Worm (Caenorhabditis elegans) whole organism, L2 larva: ENCODE measurements around the gene unc-84.
A peak's percentile ranks its signal among the peaks of the same experiment; 100 is the strongest.

ENCODE experiments used
- C34F6.9 ChIP-seq: fragments of 150-350 bp; optimal IDR thresholded peaks from 2 replicates; lab custom pipeline; 2014; ENCODE audit warnings: missing biosample characterization, missing genetic modification characterization
- F13H6.1 ChIP-seq: sonication (generic microtip); optimal IDR thresholded peaks from 2 replicates; lab custom pipeline; 2016; ENCODE audit warnings: missing genetic modification characterization, missing compliant biosample characterization
- R02D3.7 ChIP-seq: fragments of 150-350 bp; optimal IDR thresholded peaks from 2 replicates; lab custom pipeline; 2014; ENCODE audit warnings: missing biosample characterization, missing genetic modification characterization
- Y55F3AM.14 ChIP-seq: fragments of 200-800 bp; sonication (Bioruptor generic); optimal IDR thresholded peaks from 2 replicates; lab custom pipeline; 2018; ENCODE audit warnings: mild to moderate bottlenecking, missing genetic modification characterization, missing compliant biosample characterization
- ZK546.5 ChIP-seq: sonication (generic microtip); optimal IDR thresholded peaks from 2 replicates; lab custom pipeline; 2017; ENCODE audit warnings: missing biosample characterization, missing genetic modification characterization
- alr-1 ChIP-seq: fragments of 150-350 bp; optimal IDR thresholded peaks from 2 replicates; lab custom pipeline; 2014; ENCODE audit warnings: missing biosample characterization, missing genetic modification characterization
- aly-2 ChIP-seq: fragments of 150-350 bp; optimal IDR thresholded peaks from 2 replicates; lab custom pipeline; 2014; ENCODE audit warnings: missing biosample characterization, missing genetic modification characterization
- ama-1 ChIP-seq: fragments of 150-350 bp; optimal IDR thresholded peaks from 2 replicates; lab custom pipeline; 2018; ENCODE audit warnings: inconsistent platforms
- ceh-82 ChIP-seq: fragments of 150-350 bp; optimal IDR thresholded peaks from 2 replicates; lab custom pipeline; 2014; ENCODE audit warnings: missing biosample characterization, missing genetic modification characterization
- crh-2 ChIP-seq: sonication (generic microtip); optimal IDR thresholded peaks from 2 replicates; lab custom pipeline; 2017; ENCODE audit warnings: missing biosample characterization, missing genetic modification characterization
- egl-27 ChIP-seq: sonication (generic microtip); optimal IDR thresholded peaks from 3 replicates; lab custom pipeline; 2017; ENCODE audit warnings: missing biosample characterization, missing genetic modification reagents, missing genetic modification characterization
- elt-1 ChIP-seq: fragments of 150-350 bp; optimal IDR thresholded peaks from 2 replicates; lab custom pipeline; 2014; ENCODE audit warnings: missing biosample characterization, missing genetic modification characterization
- elt-3 ChIP-seq: sonication (generic microtip); optimal IDR thresholded peaks from 2 replicates; lab custom pipeline; 2017; ENCODE audit warnings: missing biosample characterization, missing genetic modification characterization
- fos-1 ChIP-seq: fragments of 150-350 bp; optimal IDR thresholded peaks from 2 replicates; lab custom pipeline; 2014; ENCODE audit warnings: missing biosample characterization, missing genetic modification characterization
- gmeb-1 ChIP-seq: fragments of 150-350 bp; optimal IDR thresholded peaks from 2 replicates; lab custom pipeline; 2014; ENCODE audit warnings: missing biosample characterization, missing genetic modification characterization
- lin-11 ChIP-seq: fragments of 150-350 bp; sonication (generic microtip); optimal IDR thresholded peaks from 2 replicates; lab custom pipeline; 2014; ENCODE audit warnings: missing biosample characterization, missing genetic modification characterization, inconsistent platforms, mixed read lengths
- lin-13 ChIP-seq: fragments of 150-350 bp; optimal IDR thresholded peaks from 2 replicates; lab custom pipeline; 2014; ENCODE audit warnings: missing biosample characterization, missing genetic modification reagents, missing genetic modification characterization
- lin-39 ChIP-seq: fragments of 150-350 bp; optimal IDR thresholded peaks from 2 replicates; lab custom pipeline; 2014; ENCODE audit warnings: missing biosample characterization, missing genetic modification reagents, missing genetic modification characterization
- lsy-2 ChIP-seq, 2 experiments: fragments of 150-350 bp in 1 of 2; sonication (generic microtip) in 1 of 2; optimal IDR thresholded peaks; 2 replicates each; lab custom pipeline; 2014 to 2017; ENCODE audit warnings: missing biosample characterization in 2 of 2, missing genetic modification characterization in 2 of 2
- mab-5 ChIP-seq: fragments of 150-350 bp; optimal IDR thresholded peaks from 2 replicates; lab custom pipeline; 2014; ENCODE audit warnings: missing biosample characterization, missing genetic modification characterization
- mbf-1 ChIP-seq: sonication (generic microtip); optimal IDR thresholded peaks from 2 replicates; lab custom pipeline; 2017; ENCODE audit warnings: missing biosample characterization, missing genetic modification characterization
- mdl-1 ChIP-seq, 2 experiments: fragments of 150-350 bp in 1 of 2; sonication (generic microtip) in 1 of 2; optimal IDR thresholded peaks; 2 replicates each; lab custom pipeline; 2017; ENCODE audit warnings: missing biosample characterization in 2 of 2, missing genetic modification characterization in 2 of 2
- nhr-10 ChIP-seq: sonication (generic microtip); optimal IDR thresholded peaks from 2 replicates; lab custom pipeline; 2017; ENCODE audit warnings: missing biosample characterization, missing genetic modification characterization
- nhr-11 ChIP-seq: fragments of 150-350 bp; optimal IDR thresholded peaks from 2 replicates; lab custom pipeline; 2014; ENCODE audit warnings: missing biosample characterization, missing genetic modification characterization
- nhr-12 ChIP-seq: fragments of 150-350 bp; optimal IDR thresholded peaks from 2 replicates; lab custom pipeline; 2014; ENCODE audit warnings: missing biosample characterization, missing genetic modification characterization
- nhr-129 ChIP-seq: fragments of 150-350 bp; optimal IDR thresholded peaks from 2 replicates; lab custom pipeline; 2014; ENCODE audit warnings: missing biosample characterization, missing genetic modification characterization
- nhr-21 ChIP-seq: fragments of 150-350 bp; optimal IDR thresholded peaks from 2 replicates; lab custom pipeline; 2014; ENCODE audit warnings: missing biosample characterization, missing genetic modification characterization
- nhr-23 ChIP-seq: fragments of 150-350 bp; optimal IDR thresholded peaks from 2 replicates; lab custom pipeline; 2014; ENCODE audit warnings: missing biosample characterization, missing genetic modification reagents, missing genetic modification characterization
- nhr-237 ChIP-seq: fragments of 150-350 bp; optimal IDR thresholded peaks from 2 replicates; lab custom pipeline; 2014; ENCODE audit warnings: missing biosample characterization, missing genetic modification characterization
- nhr-25 ChIP-seq: fragments of 150-350 bp; sonication (generic microtip); optimal IDR thresholded peaks from 3 replicates; lab custom pipeline; 2014; ENCODE audit warnings: missing biosample characterization, missing genetic modification characterization
- nhr-6 ChIP-seq: fragments of 150-350 bp; optimal IDR thresholded peaks from 2 replicates; lab custom pipeline; 2014; ENCODE audit warnings: missing biosample characterization, missing genetic modification characterization
- nhr-77 ChIP-seq: fragments of 150-350 bp; optimal IDR thresholded peaks from 2 replicates; lab custom pipeline; 2014; ENCODE audit warnings: missing biosample characterization, missing genetic modification characterization
- peb-1 ChIP-seq: fragments of 150-350 bp; optimal IDR thresholded peaks from 2 replicates; lab custom pipeline; 2014; ENCODE audit warnings: missing biosample characterization, missing genetic modification characterization
- sem-4 ChIP-seq: fragments of 150-350 bp; optimal IDR thresholded peaks from 2 replicates; lab custom pipeline; 2014; ENCODE audit warnings: missing biosample characterization, missing genetic modification reagents, missing genetic modification characterization
- skn-1 ChIP-seq: sonication (generic microtip); optimal IDR thresholded peaks from 2 replicates; lab custom pipeline; 2017; ENCODE audit warnings: missing biosample characterization, missing genetic modification characterization
- sma-3 ChIP-seq: sonication (generic microtip); optimal IDR thresholded peaks from 2 replicates; lab custom pipeline; 2016; ENCODE audit warnings: missing genetic modification reagents, missing genetic modification characterization, missing compliant biosample characterization
- sma-9 ChIP-seq, 2 experiments: fragments of 150-350 bp in 1 of 2; sonication (generic microtip) in 1 of 2; optimal IDR thresholded peaks; 2 replicates each; lab custom pipeline; 2014 to 2016; ENCODE audit warnings: missing genetic modification characterization in 2 of 2, mild to moderate bottlenecking in 1 of 2, missing biosample characterization in 1 of 2, missing compliant biosample characterization in 1 of 2, missing genetic modification reagents in 1 of 2, moderate library complexity in 1 of 2
- snpc-4 ChIP-seq: fragments of 150-350 bp; optimal IDR thresholded peaks from 2 replicates; lab custom pipeline; 2014; ENCODE audit warnings: missing biosample characterization, missing genetic modification characterization
- unc-39 ChIP-seq: fragments of 150-350 bp; optimal IDR thresholded peaks from 2 replicates; lab custom pipeline; 2014; ENCODE audit warnings: missing biosample characterization, missing genetic modification characterization
- unc-55 ChIP-seq: fragments of 150-350 bp; sonication (generic microtip); optimal IDR thresholded peaks from 3 replicates; lab custom pipeline; 2014; ENCODE audit warnings: missing biosample characterization, missing genetic modification reagents, missing genetic modification characterization
- unc-62 ChIP-seq: fragments of 150-350 bp; optimal IDR thresholded peaks from 2 replicates; lab custom pipeline; 2014; ENCODE audit warnings: missing biosample characterization, missing genetic modification reagents, missing genetic modification characterization
- zag-1 ChIP-seq: fragments of 150-350 bp; optimal IDR thresholded peaks from 2 replicates; lab custom pipeline; 2014; ENCODE audit warnings: missing biosample characterization, missing genetic modification characterization
- ztf-1 ChIP-seq: fragments of 200-800 bp; sonication (Bioruptor generic); conservative IDR thresholded peaks from 2 replicates; pipeline ENCODE4 v1.3.6; 2022; ENCODE audit warnings: missing genetic modification characterization, missing compliant biosample characterization
- ztf-11 ChIP-seq: sonication (generic microtip); optimal IDR thresholded peaks from 2 replicates; lab custom pipeline; 2017; ENCODE audit warnings: missing biosample characterization, missing genetic modification characterization
- ztf-4 ChIP-seq: fragments of 150-350 bp; optimal IDR thresholded peaks from 2 replicates; lab custom pipeline; 2014; ENCODE audit warnings: missing biosample characterization, missing genetic modification characterization

The unc-84 gene

ce11 chrX:13584725-13585371 lies at the start of gene unc-84:
unc-84 (plus strand) TSS chrX:13584775.
- TF ChIP-seq C34F6.9 (peak; percentile 2), gmeb-1 (tag; lab: Kevin White, UChicago) (peak; percentile 55), fos-1 (tag; lab: Kevin White, UChicago) (no peak), sma-3 (GFP tag; lab: Kevin White, UChicago) (no peak), sma-9 (GFP tag; optimal IDR thresholded peaks at IDR 0.05; lab: Kevin White, UChicago) (no peak), sma-9 (tag; optimal IDR thresholded peaks at IDR 0.05; lab: Kevin White, UChicago) (no peak), F13H6.1 (peak; percentile 1), unc-55 (GFP tag; lab: Kevin White, UChicago) (peak; percentile 9)
- TF ChIP-seq, all 48 proteins: peak for 4

ce11 chrX:13536759-13537158 lies 47.8 kb upstream of the unc-84 start, which contains the start of gene R01E6.5:
R01E6.5 (plus strand) TSS chrX:13537059.
- TF ChIP-seq ztf-11 (tag; lab: Kevin White, UChicago) (no peak), sma-3 (GFP tag; lab: Kevin White, UChicago) (no peak), egl-27 (tag; lab: Kevin White, UChicago) (no peak), alr-1 (tag; lab: Kevin White, UChicago) (no peak), lsy-2 (tag; optimal IDR thresholded peaks at IDR 0.05; lab: Kevin White, UChicago) (no peak), lin-11 (tag; lab: Kevin White, UChicago) (no peak), F13H6.1 (no peak), lin-39 (tag; lab: Kevin White, UChicago) (no peak), aly-2 (tag; lab: Kevin White, UChicago) (no peak), nhr-10 (tag; lab: Kevin White, UChicago) (no peak), mbf-1 (tag; lab: Kevin White, UChicago) (no peak), nhr-12 (tag; lab: Kevin White, UChicago) (no peak), skn-1 (no peak), ztf-1 (GFP tag; lab: Robert Waterston, UW) (no peak), ZK546.5 (tag; lab: Kevin White, UChicago) (no peak)

ce11 chrX:13539701-13540100 lies 44.9 kb upstream of the unc-84 start:
- TF ChIP-seq nhr-77 (tag; lab: Kevin White, UChicago) (no peak), lin-39 (tag; lab: Kevin White, UChicago) (no peak), C34F6.9 (no peak), fos-1 (tag; lab: Kevin White, UChicago) (peak; percentile 22), ztf-1 (GFP tag; lab: Robert Waterston, UW) (no peak), nhr-25 (peak; percentile 90), crh-2 (tag; lab: Kevin White, UChicago) (peak; percentile 79), ZK546.5 (tag; lab: Kevin White, UChicago) (no peak), nhr-12 (tag; lab: Kevin White, UChicago) (no peak), nhr-237 (tag; lab: Kevin White, UChicago) (no peak), nhr-21 (tag; lab: Kevin White, UChicago) (peak; percentile 72), Y55F3AM.14 (GFP tag; lab: Kevin White, UChicago) (no peak), F13H6.1 (peak; percentile 30), nhr-11 (no peak), lin-13 (GFP tag; lab: Kevin White, UChicago) (peak; percentile 15), sem-4 (tag; lab: Kevin White, UChicago) (no peak), elt-3 (tag; lab: Kevin White, UChicago) (no peak), mab-5 (tag; lab: Kevin White, UChicago) (no peak), elt-1 (peak; percentile 19), nhr-10 (tag; lab: Kevin White, UChicago) (no peak), peb-1 (no peak), nhr-129 (tag; lab: Kevin White, UChicago) (peak; percentile 54), unc-39 (tag; lab: Kevin White, UChicago) (no peak), sma-9 (GFP tag; optimal IDR thresholded peaks at IDR 0.05; lab: Kevin White, UChicago) (peak; percentile 97), sma-9 (tag; optimal IDR thresholded peaks at IDR 0.05; lab: Kevin White, UChicago) (no peak), ztf-11 (tag; lab: Kevin White, UChicago) (no peak), ama-1 (no peak), mbf-1 (tag; lab: Kevin White, UChicago) (no peak), snpc-4 (tag; lab: Kevin White, UChicago) (no peak), R02D3.7 (no peak), skn-1 (no peak), lsy-2 (tag; optimal IDR thresholded peaks at IDR 0.05; lab: Kevin White, UChicago) (peak in 1 of 2 experiments; percentile 23), zag-1 (tag; lab: Kevin White, UChicago) (no peak), mdl-1 (tag; optimal IDR thresholded peaks at IDR 0.05; lab: Kevin White, UChicago) (peak; percentile 20 to 49), sma-3 (GFP tag; lab: Kevin White, UChicago) (peak; percentile 69), gmeb-1 (tag; lab: Kevin White, UChicago) (peak; percentile 37), unc-62 (no peak), nhr-6 (peak; percentile 71), egl-27 (tag; lab: Kevin White, UChicago) (no peak), nhr-23 (no peak), aly-2 (tag; lab: Kevin White, UChicago) (no peak), ceh-82 (tag; lab: Kevin White, UChicago) (no peak), unc-55 (GFP tag; lab: Kevin White, UChicago) (no peak), ztf-4 (peak; percentile 10), alr-1 (tag; lab: Kevin White, UChicago) (no peak)
